Fruit fly (Drosophila melanogaster) whole organism, pupa: ENCODE data around the gene BORCS5.

ENCODE experiments used
- CG10348 ChIP-seq: fragments of 200-800 bp; sonication (Bioruptor generic); IDR thresholded peaks from 2 replicates; pipeline ENCODE4 v1.3.6; 2022; ENCODE audit warnings: missing biosample characterization, missing genetic modification characterization
- CG12605 ChIP-seq: fragments of 200-800 bp; sonication (Bioruptor generic); IDR thresholded peaks from 2 replicates; pipeline ENCODE4 v1.3.6; 2022; ENCODE audit warnings: missing biosample characterization, missing genetic modification characterization
- CG13204 ChIP-seq: fragments of 200-800 bp; sonication (Bioruptor generic); optimal IDR thresholded peaks from 2 replicates; lab custom pipeline; 2018; ENCODE audit warnings: missing biosample characterization, mild to moderate bottlenecking, missing genetic modification characterization, moderate library complexity
- CG14655 ChIP-seq: fragments of 200-800 bp; sonication (Bioruptor generic); optimal IDR thresholded peaks from 3 replicates; lab custom pipeline; 2017; ENCODE audit warnings: mild to moderate bottlenecking, missing biosample characterization, missing genetic modification reagents, missing genetic modification characterization
- CG15710 ChIP-seq: fragments of 200-800 bp; sonication (Bioruptor generic); optimal IDR thresholded peaks from 2 replicates; lab custom pipeline; 2018; ENCODE audit warnings: missing biosample characterization, mild to moderate bottlenecking, missing genetic modification characterization, moderate library complexity
- CG17806 ChIP-seq: fragments of 200-800 bp; sonication (Bioruptor generic); optimal IDR thresholded peaks from 2 replicates; lab custom pipeline; 2018; ENCODE audit warnings: missing biosample characterization, mild to moderate bottlenecking, missing genetic modification characterization, moderate library complexity
- CG32121 ChIP-seq: fragments of 200-800 bp; sonication (Bioruptor generic); IDR thresholded peaks from 2 replicates; pipeline ENCODE4 v1.3.6; 2022; ENCODE audit warnings: missing biosample characterization, missing genetic modification characterization
- CG34367 ChIP-seq: fragments of 200-800 bp; sonication (Bioruptor generic); optimal IDR thresholded peaks from 2 replicates; lab custom pipeline; 2018; ENCODE audit warnings: missing biosample characterization, mild to moderate bottlenecking, missing genetic modification characterization
- CG4496 ChIP-seq: fragments of 200-800 bp; sonication (Bioruptor generic); IDR thresholded peaks from 3 replicates; pipeline ENCODE4 v1.3.6; 2022; ENCODE audit warnings: missing biosample characterization, missing genetic modification characterization
- CG8159 ChIP-seq: fragments of 200-800 bp; sonication (Bioruptor generic); optimal IDR thresholded peaks from 3 replicates; lab custom pipeline; 2018; ENCODE audit warnings: missing biosample characterization, mild to moderate bottlenecking, missing genetic modification characterization, moderate library complexity
- CG8301 ChIP-seq: fragments of 200-800 bp; sonication (Bioruptor generic); optimal IDR thresholded peaks from 2 replicates; lab custom pipeline; 2018; ENCODE audit warnings: missing biosample characterization, mild to moderate bottlenecking, missing genetic modification characterization
- CG9948 ChIP-seq: fragments of 200-800 bp; sonication (Bioruptor generic); optimal IDR thresholded peaks from 2 replicates; lab custom pipeline; 2018; ENCODE audit warnings: missing biosample characterization, mild to moderate bottlenecking, missing genetic modification characterization, moderate library complexity
- D1 ChIP-seq: fragments of 200-800 bp; sonication (Bioruptor generic); optimal IDR thresholded peaks from 2 replicates; lab custom pipeline; 2018; ENCODE audit warnings: missing biosample characterization, mild to moderate bottlenecking, missing genetic modification characterization, moderate library complexity
- EcR ChIP-seq: fragments of 200-800 bp; sonication (Bioruptor generic); optimal IDR thresholded peaks from 3 replicates; lab custom pipeline; 2019; ENCODE audit warnings: missing biosample characterization, missing genetic modification characterization, mild to moderate bottlenecking, moderate library complexity, missing genetic modification reagents
- Ets98B ChIP-seq: fragments of 200-800 bp; sonication (Bioruptor generic); IDR thresholded peaks from 2 replicates; pipeline ENCODE4 v1.3.6; 2022; ENCODE audit warnings: missing biosample characterization, missing genetic modification characterization
- Pif1A ChIP-seq: fragments of 200-800 bp; sonication (Bioruptor generic); optimal IDR thresholded peaks from 3 replicates; lab custom pipeline; 2016; ENCODE audit warnings: missing biosample characterization, missing genetic modification characterization
- Pif1B ChIP-seq: fragments of 200-800 bp; sonication (Bioruptor generic); optimal IDR thresholded peaks from 3 replicates; lab custom pipeline; 2016; ENCODE audit warnings: missing biosample characterization, missing genetic modification characterization
- Snoo ChIP-seq: fragments of 200-800 bp; sonication (Bioruptor generic); optimal IDR thresholded peaks from 3 replicates; lab custom pipeline; 2017; ENCODE audit warnings: missing biosample characterization, mild to moderate bottlenecking, missing genetic modification characterization, inconsistent platforms
- fd96Ca ChIP-seq: fragments of 200-800 bp; sonication (Bioruptor generic); IDR thresholded peaks from 3 replicates; pipeline ENCODE4 v1.3.6; 2022; ENCODE audit warnings: missing biosample characterization, missing genetic modification characterization
- gl ChIP-seq: fragments of 200-800 bp; sonication (Bioruptor generic); optimal IDR thresholded peaks from 2 replicates; lab custom pipeline; 2018; ENCODE audit warnings: missing biosample characterization, mild to moderate bottlenecking, missing genetic modification characterization
- rn ChIP-seq: fragments of 200-800 bp; sonication (Bioruptor generic); IDR thresholded peaks from 2 replicates; pipeline ENCODE4 v1.3.6; 2022; ENCODE audit warnings: missing biosample characterization, missing genetic modification characterization

The BORCS5 gene

dm6 chrX:11881686-11882085, 9.1 kb upstream of the BORCS5 start:
- TF ChIP-seq CG4496 (GFP tag; lab: Robert Waterston, UW) (no peak), rn (GFP tag; lab: Robert Waterston, UW) (no peak), gl (tag; lab: Kevin White, UChicago) (peak; percentile 33), CG8159 (tag; lab: Kevin White, UChicago) (no peak)

- TF ChIP-seq CG9948 (tag; lab: Kevin White, UChicago) (no peak), CG32121 (GFP tag; lab: Robert Waterston, UW) (0 out of 2 replicates have a peak, but pooled peaks have one; percentile 35), CG15710 (tag; lab: Kevin White, UChicago) (no peak), gl (tag; lab: Kevin White, UChicago) (no peak), CG17806 (tag; lab: Kevin White, UChicago) (no peak), EcR (GFP tag; lab: Kevin White, UChicago) (no peak), CG4496 (GFP tag; lab: Robert Waterston, UW) (peak; percentile 61), CG34367 (tag; lab: Kevin White, UChicago) (no peak), rn (GFP tag; lab: Robert Waterston, UW) (no peak), fd96Ca (GFP tag; lab: Robert Waterston, UW) (peak; percentile 44; the same call in 1 of the 3 replicates), Pif1B (no peak), CG8159 (tag; lab: Kevin White, UChicago) (no peak), CG13204 (GFP tag; lab: Kevin White, UChicago) (no peak), CG10348 (GFP tag; lab: Robert Waterston, UW) (no peak)
Observed at dm6 chrX:11877165-11877564, 4.6 kb upstream of the BORCS5 start, which contains the start of gene CG10352. CG10352 (minus strand) TSS chrX:11877168.

dm6 chrX:11875146-11875830, 2.7 kb upstream of the BORCS5 start:
- no peak for TF ChIP-seq D1

- TF ChIP-seq CG8301, result no peak
- TF ChIP-seq fd96Ca (GFP tag; lab: Robert Waterston, UW), result no peak
- TF ChIP-seq EcR (GFP tag; lab: Kevin White, UChicago), result no peak
- TF ChIP-seq CG13204 (GFP tag; lab: Kevin White, UChicago), result no peak
- no peak for TF ChIP-seq CG10348 (GFP tag; lab: Robert Waterston, UW)
- TF ChIP-seq D1, result no peak
- no peak for TF ChIP-seq CG8159 (tag; lab: Kevin White, UChicago)
- TF ChIP-seq CG9948 (tag; lab: Kevin White, UChicago), result no peak
Observed at dm6 chrX:11873116-11873515, 537 bp upstream of the BORCS5 start, which contains the start of gene CG15739. CG15739 (plus strand) TSS chrX:11873319.

- TF ChIP-seq CG10348 (GFP tag; lab: Robert Waterston, UW) (no peak), CG32121 (GFP tag; lab: Robert Waterston, UW) (no peak), CG15710 (tag; lab: Kevin White, UChicago) (no peak), Snoo (tag; lab: Kevin White, UChicago) (no peak), Ets98B (GFP tag; lab: Robert Waterston, UW) (no peak), CG8301 (no peak), CG34367 (tag; lab: Kevin White, UChicago) (no peak), gl (tag; lab: Kevin White, UChicago) (no peak), rn (GFP tag; lab: Robert Waterston, UW) (no peak)
Observed at dm6 chrX:11868866-11869265, 3.7 kb downstream of the BORCS5 start, which contains the start of the genes Nrd1 and CG1847. Nrd1 (minus strand) TSS chrX:11868893. CG1847 (plus strand) TSS chrX:11869170.

dm6 chrX:11858439-11858813, 14.2 kb downstream of the BORCS5 start:
- TF ChIP-seq D1, result no peak
- no peak for TF ChIP-seq CG32121 (GFP tag; lab: Robert Waterston, UW)
- TF ChIP-seq Pif1A (GFP tag; lab: Kevin White, UChicago), result no peak
- TF ChIP-seq CG4496 (GFP tag; lab: Robert Waterston, UW), result no peak
- no peak for TF ChIP-seq fd96Ca (GFP tag; lab: Robert Waterston, UW)
- no peak for TF ChIP-seq CG8301
- TF ChIP-seq gl (tag; lab: Kevin White, UChicago), result no peak
- TF ChIP-seq CG8159 (tag; lab: Kevin White, UChicago), result no peak

dm6 chrX:11857522-11858438, 14.8 kb downstream of the BORCS5 start:
- TF ChIP-seq CG10348 (GFP tag; lab: Robert Waterston, UW), result peak; percentile 86
- TF ChIP-seq Pif1B, result peak; percentile 93
- TF ChIP-seq CG9948 (tag; lab: Kevin White, UChicago), result peak; percentile 89
- peak; percentile 97 for TF ChIP-seq Ets98B (GFP tag; lab: Robert Waterston, UW)
- peak; percentile 60 for TF ChIP-seq D1
- TF ChIP-seq gl (tag; lab: Kevin White, UChicago), result peak; percentile 81
- TF ChIP-seq CG4496 (GFP tag; lab: Robert Waterston, UW), result peak; percentile 98
- TF ChIP-seq CG12605 (GFP tag; lab: Robert Waterston, UW), result peak; percentile 97
- TF ChIP-seq CG32121 (GFP tag; lab: Robert Waterston, UW), result peak; percentile 96
- peak; percentile 94 for TF ChIP-seq fd96Ca (GFP tag; lab: Robert Waterston, UW)
- TF ChIP-seq CG15710 (tag; lab: Kevin White, UChicago), result peak; percentile 91
- TF ChIP-seq CG34367 (tag; lab: Kevin White, UChicago), result peak; percentile 90
- TF ChIP-seq CG14655 (GFP tag; lab: Kevin White, UChicago), result peak; percentile 92
- TF ChIP-seq CG13204 (GFP tag; lab: Kevin White, UChicago), result peak; percentile 86
- TF ChIP-seq Snoo (tag; lab: Kevin White, UChicago), result peak; percentile 84
- peak; percentile 92 for TF ChIP-seq CG17806 (tag; lab: Kevin White, UChicago)
- TF ChIP-seq EcR (GFP tag; lab: Kevin White, UChicago), result peak; percentile 89
- peak; percentile 91 for TF ChIP-seq rn (GFP tag; lab: Robert Waterston, UW)
- TF ChIP-seq Pif1A (GFP tag; lab: Kevin White, UChicago), result peak; percentile 94
- peak; percentile 91 for TF ChIP-seq CG8159 (tag; lab: Kevin White, UChicago)
- peak; percentile 90 for TF ChIP-seq CG8301
